Fruit fly (Drosophila melanogaster) whole organism, adult: ENCODE measurements around the gene CG11322.

ENCODE experiments used
- CG11617 ChIP-seq: fragments of 200-800 bp; sonication (Bioruptor generic); optimal IDR thresholded peaks from 2 replicates; lab custom pipeline; 2017; ENCODE audit warnings: mild to moderate bottlenecking, missing biosample characterization, missing genetic modification reagents, missing genetic modification characterization
- CG12768 ChIP-seq: fragments of 200-800 bp; sonication (Bioruptor generic); optimal IDR thresholded peaks from 2 replicates; lab custom pipeline; 2017; ENCODE audit warnings: missing biosample characterization, missing genetic modification characterization, mild to moderate bottlenecking, moderate library complexity, missing genetic modification reagents
- cic ChIP-seq: fragments of 200-800 bp; sonication (Bioruptor generic); optimal IDR thresholded peaks from 2 replicates; lab custom pipeline; 2017; ENCODE audit warnings: missing biosample characterization, mild to moderate bottlenecking, missing genetic modification characterization, moderate library complexity
- cnc ChIP-seq, 2 experiments: fragments of >200 bp; optimal IDR thresholded peaks; 2 replicates each; lab custom pipeline; 2017

- no peak for TF ChIP-seq cic (GFP tag; lab: Kevin White, UChicago)
- no peak for TF ChIP-seq CG12768 (GFP tag; lab: Kevin White, UChicago)
- no peak for TF ChIP-seq CG11617 (GFP tag; lab: Kevin White, UChicago)
- TF ChIP-seq cnc (optimal IDR thresholded peaks at IDR 0.05; lab: Kevin White, UChicago), result no peak
Measured at dm6 chr2L:6794418-6794793, 35.0 kb upstream of the CG11322 start.
